Fruit fly (Drosophila melanogaster) whole organism, prepupa: ENCODE data around the gene Ski6.

Source experiments
- Blimp-1 ChIP-seq: fragments of 200-800 bp; sonication (Bioruptor generic); optimal IDR thresholded peaks from 3 replicates; lab custom pipeline; 2017; ENCODE audit warnings: missing biosample characterization, missing genetic modification characterization, mild to moderate bottlenecking, moderate library complexity, missing genetic modification reagents
- CG10669 ChIP-seq: fragments of 200-800 bp; sonication (Bioruptor generic); optimal IDR thresholded peaks from 3 replicates; lab custom pipeline; 2018; ENCODE audit warnings: missing biosample characterization, mild to moderate bottlenecking, missing genetic modification characterization, moderate library complexity
- CG11762 ChIP-seq: fragments of 200-800 bp; sonication (Bioruptor generic); optimal IDR thresholded peaks from 3 replicates; lab custom pipeline; 2016; ENCODE audit warnings: missing biosample characterization, missing genetic modification characterization; ENCODE audit not compliant: insufficient read depth
- CG32006 ChIP-seq: fragments of 200-800 bp; sonication (Bioruptor generic); optimal IDR thresholded peaks from 3 replicates; lab custom pipeline; 2017; ENCODE audit warnings: missing biosample characterization, mild to moderate bottlenecking, missing genetic modification characterization
- CG6854 ChIP-seq: fragments of 200-800 bp; sonication (Bioruptor generic); optimal IDR thresholded peaks from 2 replicates; lab custom pipeline; 2017; ENCODE audit warnings: missing biosample characterization, mild to moderate bottlenecking, missing genetic modification characterization
- Ets21C ChIP-seq: fragments of 200-800 bp; sonication (Bioruptor generic); optimal IDR thresholded peaks from 3 replicates; lab custom pipeline; 2016; ENCODE audit warnings: missing biosample characterization, missing genetic modification characterization
- Sox102F ChIP-seq: fragments of 200-800 bp; sonication (Bioruptor generic); optimal IDR thresholded peaks from 2 replicates; lab custom pipeline; 2016; ENCODE audit warnings: missing biosample characterization, mild to moderate bottlenecking, missing genetic modification characterization
- fd85E ChIP-seq: fragments of 200-800 bp; sonication (Bioruptor generic); optimal IDR thresholded peaks from 3 replicates; lab custom pipeline; 2016; ENCODE audit warnings: missing biosample characterization, missing genetic modification characterization
- ss ChIP-seq, 2 experiments: fragments of 200-800 bp; sonication (Bioruptor generic); optimal IDR thresholded peaks; 2 replicates in 1 of 2; 3 replicates in 1 of 2; lab custom pipeline; 2017 to 2018; ENCODE audit warnings: mild to moderate bottlenecking in 2 of 2, missing biosample characterization in 2 of 2, missing genetic modification characterization in 2 of 2, moderate library complexity in 1 of 2

DNA sequence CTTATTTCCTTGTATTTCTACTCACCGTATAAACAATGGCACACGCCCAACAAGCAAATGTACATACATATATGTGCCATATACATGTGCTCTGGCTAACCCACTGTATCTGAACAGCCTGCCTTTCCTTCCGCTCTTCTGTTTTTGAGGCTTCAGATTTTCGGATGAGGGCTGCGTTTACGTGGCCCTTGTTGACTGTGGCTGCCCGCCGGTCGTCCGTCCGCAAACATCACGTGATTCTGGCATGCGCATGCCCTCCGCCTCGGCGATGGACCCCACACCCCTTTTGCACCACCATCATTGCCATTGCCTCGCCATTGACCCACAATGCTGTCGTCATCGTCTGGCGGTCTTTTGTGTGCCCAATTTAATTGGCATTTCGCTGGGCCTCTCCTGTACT is 17.0 kb downstream of the Ski6 start:
- TF ChIP-seq CG32006 (GFP tag; lab: Kevin White, UChicago) (no peak), ss (GFP tag; optimal IDR thresholded peaks at IDR 0.05; lab: Kevin White, UChicago) (peak; percentile 35 to 62), CG10669 (GFP tag; lab: Kevin White, UChicago) (no peak), Ets21C (no peak), CG11762 (no peak), Sox102F (no peak), CG6854 (GFP tag; lab: Kevin White, UChicago) (peak; percentile 66), fd85E (GFP tag; lab: Kevin White, UChicago) (no peak), Blimp-1 (GFP tag; lab: Kevin White, UChicago) (no peak)
